Fruit fly (Drosophila melanogaster): Measurements from ENCODE around the gene CG32365.
A peak's percentile ranks its signal among the peaks of the same experiment; 100 is the strongest.

CG32365 gene

dm6 chr3L:7883298-7883697 is 14.5 kb downstream of the CG32365 start (continued):
- TF ChIP-seq CG9437 (GFP tag; optimal IDR thresholded peaks at IDR 0.05) (no peak), dan (GFP tag; IDR thresholded peaks at IDR 0.05) (no peak), hb (GFP tag; IDR thresholded peaks at IDR 0.05; ENCODE audit: partially characterized antibody) (no peak), zfh2 (GFP tag; optimal IDR thresholded peaks at IDR 0.05) (no peak), ro (GFP tag; IDR thresholded peaks at IDR 0.05) (no peak), CG8765 (GFP tag; IDR thresholded peaks at IDR 0.05) (no peak), CG7357 (GFP tag; IDR thresholded peaks at IDR 0.05) (peak; percentile 33; the same call in 1 of the 3 replicates), Blimp-1 (GFP tag; optimal IDR thresholded peaks at IDR 0.05) (no peak), CG7745 (tag; optimal IDR thresholded peaks at IDR 0.05) (no peak), CG2875 (GFP tag; optimal IDR thresholded peaks at IDR 0.05) (no peak), salm (tag; optimal IDR thresholded peaks at IDR 0.05) (no peak), dm (GFP tag; optimal IDR thresholded peaks at IDR 0.05) (no peak), maf-S (GFP tag; optimal IDR thresholded peaks at IDR 0.05) (no peak), hkb (optimal IDR thresholded peaks at IDR 0.05) (no peak), hkb (GFP tag; IDR thresholded peaks at IDR 0.05) (peak; percentile 50), D (optimal IDR thresholded peaks at IDR 0.05) (no peak), D (GFP tag; optimal IDR thresholded peaks at IDR 0.05) (no peak), ken (GFP tag; IDR thresholded peaks at IDR 0.05) (no peak), Asciz (GFP tag; optimal IDR thresholded peaks at IDR 0.05) (no peak), CG17186 (GFP tag; optimal IDR thresholded peaks at IDR 0.05) (no peak), CG11560 (tag; IDR thresholded peaks at IDR 0.05) (no peak), cad (GFP tag; optimal IDR thresholded peaks at IDR 0.05) (no peak), dati (GFP tag; IDR thresholded peaks at IDR 0.05) (no peak), nerfin-2 (GFP tag; IDR thresholded peaks at IDR 0.05; ENCODE audit: partially characterized antibody) (no peak), CG7963 (GFP tag; IDR thresholded peaks at IDR 0.05; ENCODE audit: partially characterized antibody) (no peak), gcm2 (GFP tag; optimal IDR thresholded peaks at IDR 0.05) (no peak), CG14050 (GFP tag; IDR thresholded peaks at IDR 0.05) (no peak), slp2 (GFP tag; optimal IDR thresholded peaks at IDR 0.05) (no peak), CG12236 (GFP tag; optimal IDR thresholded peaks at IDR 0.05) (no peak), org-1 (GFP tag; optimal IDR thresholded peaks at IDR 0.05) (peak; percentile 7), CG15011 (GFP tag; optimal IDR thresholded peaks at IDR 0.05) (no peak), CG2116 (GFP tag; optimal IDR thresholded peaks at IDR 0.05) (no peak), pb (GFP tag; optimal IDR thresholded peaks at IDR 0.05) (no peak), trh (GFP tag; optimal IDR thresholded peaks at IDR 0.05) (no peak), Meics (GFP tag; optimal IDR thresholded peaks at IDR 0.05) (no peak), Sin3A (optimal IDR thresholded peaks at IDR 0.05) (no peak), Camta (GFP tag; optimal IDR thresholded peaks at IDR 0.05) (no peak), CkIIα-i1 (GFP tag; IDR thresholded peaks at IDR 0.05) (no peak), CG2120 (GFP tag; optimal IDR thresholded peaks at IDR 0.05) (no peak), Mrtf (GFP tag; IDR thresholded peaks at IDR 0.05) (no peak), CG15479 (GFP tag; optimal IDR thresholded peaks at IDR 0.05) (no peak), CG32772 (GFP tag; IDR thresholded peaks at IDR 0.05) (0 out of 2 replicates have a peak, but pooled peaks have one; percentile 37), gce (GFP tag; IDR thresholded peaks at IDR 0.05) (no peak), CG32532 (GFP tag; IDR thresholded peaks at IDR 0.05) (no peak), prd (optimal IDR thresholded peaks at IDR 0.05) (no peak), prd (GFP tag; IDR thresholded peaks at IDR 0.05) (peak; percentile 47; the same call in 1 of the 3 replicates), ems (GFP tag; optimal IDR thresholded peaks at IDR 0.05) (no peak), Xbp1 (GFP tag; optimal IDR thresholded peaks at IDR 0.05) (peak; percentile 22), schlank (tag; optimal IDR thresholded peaks at IDR 0.05) (no peak), CG14441 (GFP tag; IDR thresholded peaks at IDR 0.05) (no peak), abd-A (tag; optimal IDR thresholded peaks at IDR 0.05) (no peak), C15 (GFP tag; IDR thresholded peaks at IDR 0.05) (no peak), onecut (GFP tag; IDR thresholded peaks at IDR 0.05) (no peak), h (optimal IDR thresholded peaks at IDR 0.05) (no peak), Ets97D (GFP tag; optimal IDR thresholded peaks at IDR 0.05) (no peak)

Data from whole organism, embryonic.